Fruit fly (Drosophila melanogaster) whole organism, embryonic: ENCODE data around the gene CG16790.
A peak's percentile ranks its signal among the peaks of the same experiment; 100 is the strongest.

ENCODE experiments used
- Ada2b ChIP-seq: fragments of 200-800 bp; sonication (Bioruptor generic); IDR thresholded peaks from 2 replicates; pipeline ENCODE4 v1.3.6; 2022; ENCODE audit warnings: missing biosample characterization, missing genetic modification characterization
- Atf6 ChIP-seq: fragments of 200-800 bp; sonication (Bioruptor generic); IDR thresholded peaks from 2 replicates; pipeline ENCODE4 v1.3.6; 2022; ENCODE audit warnings: missing biosample characterization, missing genetic modification characterization
- BEAF-32 ChIP-seq: fragments of 200-800 bp; sonication (Bioruptor generic); optimal IDR thresholded peaks from 3 replicates; lab custom pipeline; 2017; ENCODE audit warnings: missing biosample characterization, missing genetic modification characterization, mild to moderate bottlenecking, moderate library complexity, missing genetic modification reagents
- Bdp1 ChIP-seq: fragments of 200-800 bp; sonication (Bioruptor generic); optimal IDR thresholded peaks from 3 replicates; lab custom pipeline; 2016; ENCODE audit warnings: missing biosample characterization, missing genetic modification characterization
- CG10366 ChIP-seq: fragments of 200-800 bp; sonication (Bioruptor generic); IDR thresholded peaks from 2 replicates; pipeline ENCODE4 v1.3.6; 2022; ENCODE audit warnings: missing biosample characterization, missing genetic modification characterization
- CG11456 ChIP-seq: fragments of 200-800 bp; sonication (Bioruptor generic); IDR thresholded peaks from 3 replicates; pipeline ENCODE4 v1.3.6; 2022; ENCODE audit warnings: missing biosample characterization, missing genetic modification characterization
- CG11695 ChIP-seq: fragments of 200-800 bp; sonication (Bioruptor generic); IDR thresholded peaks from 3 replicates; pipeline ENCODE4 v1.3.6; 2022; ENCODE audit warnings: missing biosample characterization, missing genetic modification characterization
- CG12071 ChIP-seq: fragments of 200-800 bp; sonication (Bioruptor generic); optimal IDR thresholded peaks from 3 replicates; lab custom pipeline; 2018; ENCODE audit warnings: missing biosample characterization, mild to moderate bottlenecking, missing genetic modification characterization
- CG13296 ChIP-seq: fragments of 200-800 bp; sonication (Bioruptor generic); optimal IDR thresholded peaks from 3 replicates; lab custom pipeline; 2018; ENCODE audit warnings: missing biosample characterization, mild to moderate bottlenecking, missing genetic modification characterization
- CG15479 ChIP-seq: fragments of 200-800 bp; sonication (Bioruptor generic); optimal IDR thresholded peaks from 3 replicates; lab custom pipeline; 2019; ENCODE audit warnings: missing biosample characterization, mild to moderate bottlenecking, missing genetic modification characterization, moderate library complexity
- CG16813 ChIP-seq: fragments of 200-800 bp; sonication (Bioruptor generic); IDR thresholded peaks from 3 replicates; pipeline ENCODE4 v1.3.6; 2022; ENCODE audit warnings: missing biosample characterization, missing genetic modification characterization; ENCODE audit not compliant: partially characterized antibody
- CG1792 ChIP-seq: fragments of 200-800 bp; sonication (Bioruptor generic); optimal IDR thresholded peaks from 2 replicates; lab custom pipeline; 2016; ENCODE audit warnings: missing biosample characterization, missing genetic modification characterization
- CG2875 ChIP-seq: fragments of 200-800 bp; sonication (Bioruptor generic); optimal IDR thresholded peaks from 2 replicates; lab custom pipeline; 2017; ENCODE audit warnings: missing biosample characterization, mild to moderate bottlenecking, missing genetic modification characterization, missing genetic modification reagents
- CG2889 ChIP-seq: fragments of 200-800 bp; sonication (Bioruptor generic); IDR thresholded peaks from 3 replicates; pipeline ENCODE4 v1.3.6; 2022; ENCODE audit warnings: missing biosample characterization, missing genetic modification characterization
- CG31365 ChIP-seq: fragments of 200-800 bp; sonication (Bioruptor generic); optimal IDR thresholded peaks from 2 replicates; lab custom pipeline; 2018; ENCODE audit warnings: missing biosample characterization, mild to moderate bottlenecking, missing genetic modification characterization
- CG31388 ChIP-seq: fragments of 200-800 bp; sonication (Bioruptor generic); optimal IDR thresholded peaks from 2 replicates; lab custom pipeline; 2016; ENCODE audit warnings: missing biosample characterization, missing genetic modification characterization
- CG31441 ChIP-seq: fragments of 200-800 bp; sonication (Bioruptor generic); IDR thresholded peaks from 2 replicates; pipeline ENCODE4 v1.3.6; 2022; ENCODE audit warnings: missing biosample characterization, missing genetic modification characterization
- CG32772 ChIP-seq: fragments of 200-800 bp; sonication (Bioruptor generic); IDR thresholded peaks from 2 replicates; pipeline ENCODE4 v1.3.6; 2022; ENCODE audit warnings: missing biosample characterization, missing genetic modification characterization
- CG4854 ChIP-seq: fragments of 200-800 bp; sonication (Bioruptor generic); optimal IDR thresholded peaks from 2 replicates; lab custom pipeline; 2016; ENCODE audit warnings: missing biosample characterization, missing genetic modification characterization, inconsistent platforms
- CG6683 ChIP-seq: fragments of 200-800 bp; sonication (Bioruptor generic); optimal IDR thresholded peaks from 2 replicates; lab custom pipeline; 2017; ENCODE audit warnings: missing biosample characterization, mild to moderate bottlenecking, missing genetic modification characterization, missing genetic modification reagents
- CG8478 ChIP-seq: fragments of >200 bp; optimal IDR thresholded peaks from 2 replicates; lab custom pipeline; 2018
- D19B ChIP-seq: fragments of 200-800 bp; sonication (Bioruptor generic); optimal IDR thresholded peaks from 2 replicates; lab custom pipeline; 2017; ENCODE audit warnings: missing biosample characterization, mild to moderate bottlenecking, missing genetic modification characterization
- Eip74EF ChIP-seq, 2 experiments: fragments of 200-800 bp in 1 of 2; fragments of >200 bp in 1 of 2; sonication (Bioruptor generic) in 1 of 2; optimal IDR thresholded peaks; 2 replicates each; lab custom pipeline; 2017 to 2019; ENCODE audit warnings: missing biosample characterization in 2 of 2, missing genetic modification characterization in 2 of 2, mild to moderate bottlenecking in 1 of 2, moderate library complexity in 1 of 2
- Ets97D ChIP-seq: fragments of 200-800 bp; sonication (Bioruptor generic); optimal IDR thresholded peaks from 3 replicates; lab custom pipeline; 2016; ENCODE audit warnings: missing biosample characterization, missing genetic modification characterization
- Hsf ChIP-seq: fragments of 200-800 bp; sonication (Bioruptor generic); optimal IDR thresholded peaks from 3 replicates; lab custom pipeline; 2016; ENCODE audit warnings: missing biosample characterization, missing genetic modification characterization
- Nf-YB ChIP-seq: fragments of 200-800 bp; sonication (Bioruptor generic); optimal IDR thresholded peaks from 3 replicates; lab custom pipeline; 2019; ENCODE audit warnings: missing biosample characterization, mild to moderate bottlenecking, missing genetic modification characterization, moderate library complexity
- NfI ChIP-seq: fragments of 200-800 bp; sonication (Bioruptor generic); optimal IDR thresholded peaks from 3 replicates; lab custom pipeline; 2018; ENCODE audit warnings: missing biosample characterization, mild to moderate bottlenecking, missing genetic modification characterization, moderate library complexity
- Side ChIP-seq: fragments of 200-800 bp; sonication (Bioruptor generic); optimal IDR thresholded peaks from 2 replicates; lab custom pipeline; 2016; ENCODE audit warnings: missing biosample characterization, missing genetic modification characterization
- bcd ChIP-seq: fragments of 200-800 bp; sonication (Bioruptor generic); optimal IDR thresholded peaks from 2 replicates; lab custom pipeline; 2017; ENCODE audit warnings: missing biosample characterization, mild to moderate bottlenecking, missing genetic modification characterization
- crol ChIP-seq: fragments of 200-800 bp; sonication (Bioruptor generic); IDR thresholded peaks from 2 replicates; pipeline ENCODE4 v1.3.6; 2022; ENCODE audit warnings: missing biosample characterization, missing genetic modification characterization
- crp ChIP-seq, 2 experiments: fragments of 200-800 bp; sonication (Bioruptor generic); optimal IDR thresholded peaks; 2 replicates in 1 of 2; 3 replicates in 1 of 2; lab custom pipeline; 2017; ENCODE audit warnings: missing biosample characterization in 2 of 2, missing genetic modification characterization in 2 of 2, mild to moderate bottlenecking in 1 of 2, moderate library complexity in 1 of 2
- disco-r ChIP-seq: fragments of 200-800 bp; sonication (Bioruptor generic); optimal IDR thresholded peaks from 2 replicates; lab custom pipeline; 2016; ENCODE audit warnings: missing biosample characterization, missing genetic modification characterization
- dmrt11E ChIP-seq: fragments of 200-800 bp; sonication (Bioruptor generic); optimal IDR thresholded peaks from 3 replicates; lab custom pipeline; 2018; ENCODE audit warnings: missing biosample characterization, mild to moderate bottlenecking, missing genetic modification characterization, moderate library complexity
- fd102C ChIP-seq: fragments of 200-800 bp; sonication (Bioruptor generic); optimal IDR thresholded peaks from 2 replicates; lab custom pipeline; 2018; ENCODE audit warnings: missing biosample characterization, mild to moderate bottlenecking, missing genetic modification characterization, moderate library complexity
- fd64A ChIP-seq: fragments of 200-800 bp; sonication (Bioruptor generic); optimal IDR thresholded peaks from 3 replicates; lab custom pipeline; 2018; ENCODE audit warnings: missing biosample characterization, mild to moderate bottlenecking, missing genetic modification characterization
- fru ChIP-seq: fragments of >200 bp; optimal IDR thresholded peaks from 2 replicates; lab custom pipeline; 2017
- gem ChIP-seq: fragments of 200-800 bp; sonication (Bioruptor generic); optimal IDR thresholded peaks from 2 replicates; lab custom pipeline; 2019; ENCODE audit warnings: missing biosample characterization, mild to moderate bottlenecking, missing genetic modification characterization, moderate library complexity
- h ChIP-seq: fragments of >200 bp; optimal IDR thresholded peaks from 2 replicates; lab custom pipeline; 2017
- klu ChIP-seq: fragments of 200-800 bp; sonication (Bioruptor generic); IDR thresholded peaks from 2 replicates; pipeline ENCODE4 v1.3.6; 2022; ENCODE audit warnings: missing biosample characterization, missing genetic modification characterization
- lola ChIP-seq, 3 experiments: fragments of >200 bp in 2 of 3; fragments of 200-800 bp in 1 of 3; sonication (Bioruptor generic) in 1 of 3; optimal IDR thresholded peaks; 2 replicates each; lab custom pipeline; 2017 to 2019; ENCODE audit warnings: missing biosample characterization in 3 of 3, missing genetic modification characterization in 3 of 3, mild to moderate bottlenecking in 1 of 3, moderate library complexity in 1 of 3
- nerfin-1 ChIP-seq: fragments of 200-800 bp; sonication (Bioruptor generic); optimal IDR thresholded peaks from 3 replicates; lab custom pipeline; 2019; ENCODE audit warnings: missing biosample characterization, mild to moderate bottlenecking, missing genetic modification characterization, moderate library complexity
- nerfin-2 ChIP-seq: fragments of 200-800 bp; sonication (Bioruptor generic); IDR thresholded peaks from 2 replicates; pipeline ENCODE4 v1.3.6; 2022; ENCODE audit warnings: missing biosample characterization, missing genetic modification characterization; ENCODE audit not compliant: partially characterized antibody
- pho ChIP-seq: fragments of 200-800 bp; sonication (Bioruptor generic); optimal IDR thresholded peaks from 2 replicates; lab custom pipeline; 2016; ENCODE audit warnings: missing biosample characterization, missing genetic modification characterization
- prd ChIP-seq, 3 experiments: fragments of >200 bp in 2 of 3; fragments of 200-800 bp in 1 of 3; sonication (Bioruptor generic) in 1 of 3; optimal IDR thresholded peaks in 2 of 3; IDR thresholded peaks in 1 of 3; 2 replicates in 2 of 3; 3 replicates in 1 of 3; pipeline versions ENCODE4 v1.3.6 to Lab custom; 2017 to 2022; ENCODE audit warnings: missing biosample characterization in 1 of 3, missing genetic modification characterization in 1 of 3
- salm ChIP-seq: fragments of 200-800 bp; sonication (Bioruptor generic); optimal IDR thresholded peaks from 2 replicates; lab custom pipeline; 2018; ENCODE audit warnings: missing biosample characterization, mild to moderate bottlenecking, missing genetic modification characterization
- schlank ChIP-seq: fragments of 200-800 bp; sonication (Bioruptor generic); optimal IDR thresholded peaks from 2 replicates; lab custom pipeline; 2018; ENCODE audit warnings: missing biosample characterization, mild to moderate bottlenecking, missing genetic modification characterization
- sr ChIP-seq: fragments of 200-800 bp; sonication (Bioruptor generic); IDR thresholded peaks from 3 replicates; pipeline ENCODE4 v1.3.6; 2022; ENCODE audit warnings: missing biosample characterization, missing genetic modification characterization
- zen ChIP-seq: fragments of 200-800 bp; sonication (Bioruptor generic); optimal IDR thresholded peaks from 3 replicates; lab custom pipeline; 2018; ENCODE audit warnings: missing biosample characterization, mild to moderate bottlenecking, missing genetic modification characterization, moderate library complexity

The CG16790 gene

dm6 chr3R:9527907-9528842 lies 41.8 kb downstream of the CG16790 start (continued):
- TF ChIP-seq CG13296 (GFP tag; lab: Kevin White, UChicago) (peak; percentile 88), Ets97D (GFP tag; lab: Kevin White, UChicago) (peak; percentile 78), Atf6 (GFP tag; lab: Robert Waterston, UW) (peak; percentile 87), zen (peak; percentile 66), CG11456 (GFP tag; lab: Robert Waterston, UW) (peak; percentile 93), CG2889 (peak; percentile 75; the same call in 1 of the 3 replicates), sr (GFP tag; lab: Robert Waterston, UW) (peak; percentile 74; the same call in 1 of the 3 replicates), fd64A (GFP tag; lab: Kevin White, UChicago) (peak; percentile 26), lola (GFP tag; optimal IDR thresholded peaks at IDR 0.05; lab: Kevin White, UChicago) (no peak), CG31441 (GFP tag; lab: Robert Waterston, UW) (no peak), CG31388 (GFP tag; lab: Kevin White, UChicago) (peak; percentile 18), NfI (GFP tag; lab: Kevin White, UChicago) (peak; percentile 88), Bdp1 (GFP tag; lab: Kevin White, UChicago) (peak; percentile 72), Side (GFP tag; lab: Kevin White, UChicago) (peak; percentile 92), CG12071 (GFP tag; lab: Kevin White, UChicago) (peak; percentile 95), salm (tag; lab: Kevin White, UChicago) (peak; percentile 65), CG32772 (GFP tag; lab: Robert Waterston, UW) (peak; percentile 87), schlank (tag; lab: Kevin White, UChicago) (peak; percentile 92), h (lab: Kevin White, UChicago) (no peak), BEAF-32 (GFP tag; lab: Kevin White, UChicago) (no peak), fru (lab: Kevin White, UChicago) (no peak), CG4854 (GFP tag; lab: Kevin White, UChicago) (peak; percentile 92), dmrt11E (tag; lab: Kevin White, UChicago) (peak; percentile 25), CG10366 (GFP tag; lab: Robert Waterston, UW) (peak; percentile 83), Nf-YB (GFP tag; lab: Kevin White, UChicago) (peak; percentile 24), CG2875 (GFP tag; lab: Kevin White, UChicago) (peak; percentile 49), crol (GFP tag; lab: Robert Waterston, UW) (no peak), bcd (peak; percentile 92), CG6683 (GFP tag; lab: Kevin White, UChicago) (peak; percentile 86), Hsf (peak; percentile 81), CG11695 (GFP tag; lab: Robert Waterston, UW) (peak; percentile 94), pho (GFP tag; lab: Kevin White, UChicago) (peak; percentile 87), nerfin-2 (GFP tag; lab: Robert Waterston, UW) (0 out of 2 replicates have a peak, but pooled peaks have one; percentile 28), klu (GFP tag; lab: Robert Waterston, UW) (peak; percentile 82), CG16813 (no peak), CG31365 (tag; lab: Kevin White, UChicago) (peak; percentile 78), prd (optimal IDR thresholded peaks at IDR 0.05; lab: Kevin White, UChicago) (no peak), prd (GFP tag; IDR thresholded peaks at IDR 0.05; lab: Robert Waterston, UW) (peak; percentile 92), nerfin-1 (tag; lab: Kevin White, UChicago) (no peak), CG15479 (no peak), crp (GFP tag; optimal IDR thresholded peaks at IDR 0.05; lab: Kevin White, UChicago) (peak in 1 of 2 experiments; percentile 33), D19B (GFP tag; lab: Kevin White, UChicago) (peak; percentile 87), Eip74EF (GFP tag; optimal IDR thresholded peaks at IDR 0.05; lab: Kevin White, UChicago) (peak in 1 of 2 experiments; percentile 65), CG1792 (GFP tag; lab: Kevin White, UChicago) (peak; percentile 93), gem (tag; lab: Kevin White, UChicago) (peak; percentile 88), disco-r (peak; percentile 82), CG8478 (no peak), Ada2b (GFP tag; lab: Robert Waterston, UW) (peak; percentile 96), fd102C (GFP tag; lab: Kevin White, UChicago) (no peak)
